Worm (Caenorhabditis elegans) whole organism, L3 larva: ENCODE results near the gene srh-257.

Experiments used
- ZK546.5 ChIP-seq: sonication (generic microtip); optimal IDR thresholded peaks from 2 replicates; lab custom pipeline; 2017; ENCODE audit warnings: missing biosample characterization, missing genetic modification characterization
- aly-2 ChIP-seq: fragments of 150-350 bp; optimal IDR thresholded peaks from 2 replicates; lab custom pipeline; 2014; ENCODE audit warnings: missing biosample characterization, missing genetic modification characterization
- ceh-16 ChIP-seq: sonication (generic microtip); optimal IDR thresholded peaks from 2 replicates; lab custom pipeline; 2017; ENCODE audit warnings: missing biosample characterization, missing genetic modification characterization
- ceh-28 ChIP-seq: fragments of 150-350 bp; optimal IDR thresholded peaks from 2 replicates; lab custom pipeline; 2014; ENCODE audit warnings: missing biosample characterization, missing genetic modification reagents, missing genetic modification characterization
- egl-5 ChIP-seq: fragments of 150-350 bp; optimal IDR thresholded peaks from 2 replicates; lab custom pipeline; 2017; ENCODE audit warnings: missing biosample characterization, missing genetic modification reagents, missing genetic modification characterization, inconsistent platforms
- elt-2 ChIP-seq: sonication (generic microtip); optimal IDR thresholded peaks from 2 replicates; lab custom pipeline; 2016; ENCODE audit warnings: missing genetic modification reagents, mild to moderate bottlenecking, missing genetic modification characterization, missing compliant biosample characterization
- eor-1 ChIP-seq, 2 experiments: fragments of 150-350 bp; optimal IDR thresholded peaks; 2 replicates each; lab custom pipeline; 2014 to 2018; ENCODE audit warnings: missing biosample characterization in 2 of 2, missing genetic modification characterization in 2 of 2
- fkh-10 ChIP-seq: sonication (generic microtip); optimal IDR thresholded peaks from 2 replicates; lab custom pipeline; 2017; ENCODE audit warnings: missing biosample characterization, missing genetic modification reagents, missing genetic modification characterization
- hmg-11 ChIP-seq: sonication (generic microtip); optimal IDR thresholded peaks from 2 replicates; lab custom pipeline; 2016; ENCODE audit warnings: missing genetic modification characterization, missing compliant biosample characterization
- nhr-11 ChIP-seq: fragments of 150-350 bp; optimal IDR thresholded peaks from 2 replicates; lab custom pipeline; 2014; ENCODE audit warnings: missing biosample characterization, missing genetic modification characterization
- nhr-12 ChIP-seq: fragments of 150-350 bp; optimal IDR thresholded peaks from 2 replicates; lab custom pipeline; 2014; ENCODE audit warnings: missing biosample characterization, missing genetic modification characterization
- nhr-23 ChIP-seq: fragments of 150-350 bp; optimal IDR thresholded peaks from 2 replicates; lab custom pipeline; 2014; ENCODE audit warnings: missing biosample characterization, missing genetic modification reagents, missing genetic modification characterization
- nhr-237 ChIP-seq: fragments of 150-350 bp; optimal IDR thresholded peaks from 2 replicates; lab custom pipeline; 2014; ENCODE audit warnings: missing biosample characterization, missing genetic modification characterization
- nhr-43 ChIP-seq: sonication (generic microtip); optimal IDR thresholded peaks from 2 replicates; lab custom pipeline; 2016; ENCODE audit warnings: mild to moderate bottlenecking, missing genetic modification characterization, missing compliant biosample characterization; ENCODE audit not compliant: poor library complexity, severe bottlenecking
- nhr-77 ChIP-seq: fragments of 150-350 bp; optimal IDR thresholded peaks from 2 replicates; lab custom pipeline; 2014; ENCODE audit warnings: missing biosample characterization, missing genetic modification characterization
- pqm-1 ChIP-seq: fragments of 150-350 bp; optimal IDR thresholded peaks from 2 replicates; lab custom pipeline; 2017; ENCODE audit warnings: missing biosample characterization, missing genetic modification characterization, inconsistent platforms
- sea-2 ChIP-seq: fragments of 150-350 bp; sonication (generic microtip); optimal IDR thresholded peaks from 4 replicates; lab custom pipeline; 2014; ENCODE audit warnings: missing biosample characterization, missing genetic modification reagents, missing genetic modification characterization
- skn-1 ChIP-seq: fragments of 150-350 bp; optimal IDR thresholded peaks from 2 replicates; lab custom pipeline; 2014; ENCODE audit warnings: missing biosample characterization, missing genetic modification characterization
- tbx-2 ChIP-seq: sonication (generic microtip); optimal IDR thresholded peaks from 2 replicates; lab custom pipeline; 2016; ENCODE audit warnings: mild to moderate bottlenecking, missing genetic modification characterization, missing compliant biosample characterization
- unc-62 ChIP-seq: fragments of 150-350 bp; sonication (generic microtip); optimal IDR thresholded peaks from 4 replicates; lab custom pipeline; 2014; ENCODE audit warnings: missing biosample characterization, missing genetic modification reagents, missing genetic modification characterization
- ztf-11 ChIP-seq: fragments of 150-350 bp; optimal IDR thresholded peaks from 2 replicates; lab custom pipeline; 2014; ENCODE audit warnings: missing biosample characterization, missing genetic modification characterization
- ztf-4 ChIP-seq: fragments of 150-350 bp; optimal IDR thresholded peaks from 2 replicates; lab custom pipeline; 2014; ENCODE audit warnings: missing biosample characterization, missing genetic modification characterization

The srh-257 gene

DNA sequence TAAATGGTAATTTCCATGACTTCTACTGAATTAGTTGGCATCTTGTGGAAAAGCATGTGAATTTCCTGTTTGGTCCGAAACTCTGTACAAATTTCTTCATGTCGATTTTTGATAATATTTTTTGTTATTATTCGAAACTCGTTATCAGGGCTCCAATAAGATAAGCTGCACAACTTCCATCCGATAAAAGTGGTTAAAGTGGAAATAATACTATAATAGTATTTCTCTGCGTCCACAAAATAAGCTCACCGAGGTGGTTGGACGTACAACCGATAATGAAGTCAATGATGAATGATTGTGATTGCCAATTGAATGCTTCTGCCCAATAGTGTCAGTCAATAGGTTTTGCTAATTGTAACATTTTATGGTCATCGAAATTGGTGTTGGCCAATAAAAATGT lies 41.4 kb downstream of the srh-257 start, which contains the start of gene T26H5.4:
T26H5.4 (minus strand) TSS at position 294 of the 400 bp plus-strand sequence.
- peak; percentile 81 for TF ChIP-seq elt-2
- TF ChIP-seq pqm-1 (tag; lab: Kevin White, UChicago), result peak; percentile 77
- no peak for TF ChIP-seq nhr-77 (tag; lab: Kevin White, UChicago)
- TF ChIP-seq, all 47 proteins: peak for 2

DNA sequence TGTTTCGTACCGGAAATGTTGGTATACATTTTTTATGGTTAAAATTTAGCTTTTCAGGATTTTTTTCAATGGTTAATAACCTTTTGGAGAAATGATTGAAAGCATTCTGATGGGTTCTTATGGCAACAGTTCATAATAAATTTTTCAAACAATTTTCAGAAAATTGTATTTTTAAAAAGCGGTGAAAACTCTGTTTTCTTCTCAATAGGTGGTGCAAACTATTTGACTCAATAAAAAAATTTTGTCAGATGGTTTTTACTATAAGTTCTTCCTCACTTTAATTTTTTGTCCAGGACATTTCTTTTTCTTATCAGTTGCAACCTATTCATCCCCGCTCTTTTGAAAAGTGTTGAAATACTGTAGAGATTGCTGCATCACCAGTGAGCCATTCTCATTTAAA lies 41.8 kb downstream of the srh-257 start, which contains the start of gene T26H5.14:
T26H5.14 (plus strand) TSS at position 301 of the 400 bp plus-strand sequence.
- TF ChIP-seq elt-2 (peak; percentile 40), ceh-28 (tag; lab: Kevin White, UChicago) (no peak)
- TF ChIP-seq, all 47 proteins: peak for 1

- TF ChIP-seq sea-2 (GFP tag; lab: Kevin White, UChicago) (no peak), eor-1 (tag; optimal IDR thresholded peaks at IDR 0.05; lab: Kevin White, UChicago) (no peak), elt-2 (no peak), nhr-11 (no peak), hmg-11 (tag; lab: Kevin White, UChicago) (no peak), ceh-28 (tag; lab: Kevin White, UChicago) (no peak), ZK546.5 (tag; lab: Kevin White, UChicago) (no peak), ztf-11 (tag; lab: Kevin White, UChicago) (no peak), skn-1 (tag; lab: Kevin White, UChicago) (no peak), tbx-2 (no peak), nhr-12 (tag; lab: Kevin White, UChicago) (no peak), ztf-4 (tag; lab: Kevin White, UChicago) (no peak), nhr-237 (tag; lab: Kevin White, UChicago) (no peak)
- TF ChIP-seq, all 47 proteins: peak for 0
Measured at ce11 chrV:15451421-15451820, 44.4 kb downstream of the srh-257 start, which contains the start of gene srw-33. TSS of gene srw-33 (minus strand) at chrV:15451521.

DNA sequence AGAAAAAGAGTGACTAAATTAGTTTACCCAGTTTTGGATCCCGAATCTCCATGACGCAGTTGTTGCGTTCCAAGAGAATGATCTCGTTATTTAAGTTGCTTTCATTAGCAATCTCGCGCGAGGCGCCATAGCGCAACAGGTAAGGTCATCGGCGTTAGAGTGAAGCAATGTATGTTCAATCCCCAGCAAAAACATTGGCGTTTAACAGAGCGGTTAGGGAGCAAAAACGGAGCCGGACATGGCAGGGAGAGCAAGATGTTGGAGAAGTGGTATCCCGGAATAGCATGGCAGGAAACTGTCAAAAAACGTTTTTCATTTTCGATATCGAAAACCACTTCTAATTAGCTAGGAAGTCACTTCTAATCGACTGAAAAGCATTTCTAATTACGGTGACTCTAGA lies 47.3 kb downstream of the srh-257 start:
- TF ChIP-seq aly-2 (tag; lab: Kevin White, UChicago) (no peak), fkh-10 (GFP tag; lab: Kevin White, UChicago) (no peak), nhr-43 (tag; lab: Kevin White, UChicago) (peak; percentile 31)

DNA sequence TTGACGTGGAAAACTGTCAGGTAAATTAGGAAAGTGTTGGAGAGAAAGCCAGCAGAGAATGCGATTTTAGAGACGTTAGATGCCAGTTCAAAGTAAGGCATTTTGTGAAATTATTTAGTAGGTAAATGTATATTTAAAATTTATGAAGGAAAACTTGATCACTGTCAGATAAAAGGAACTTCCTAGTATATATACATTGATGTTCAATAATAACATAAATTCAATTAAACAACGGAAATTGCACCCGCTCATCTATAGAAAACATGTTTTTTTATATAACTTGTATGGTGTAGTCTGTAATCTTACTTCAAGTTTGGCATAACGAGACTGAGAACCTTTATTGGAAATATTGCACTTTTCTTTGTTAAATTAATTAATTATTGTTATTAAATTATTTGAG lies 52.1 kb downstream of the srh-257 start, which contains the start of gene str-71:
str-71 (minus strand) TSS at position 101 of the 400 bp plus-strand sequence.
- TF ChIP-seq egl-5, result no peak
- TF ChIP-seq nhr-12 (tag; lab: Kevin White, UChicago), result no peak
- TF ChIP-seq ceh-16, result no peak
- TF ChIP-seq unc-62 (GFP tag; lab: Kevin White, UChicago), result no peak
- no peak for TF ChIP-seq ztf-4 (tag; lab: Kevin White, UChicago)
- TF ChIP-seq nhr-23 (tag; lab: Kevin White, UChicago), result no peak
